Worm (Caenorhabditis elegans): Measurements from ENCODE around the gene K07H8.12.

- TF ChIP-seq tbx-9 (tag; optimal IDR thresholded peaks at IDR 0.05; ENCODE audit: borderline replicate concordance): no peak
- no peak for TF ChIP-seq unc-130 (GFP tag; optimal IDR thresholded peaks at IDR 0.05)
- no peak for TF ChIP-seq lsl-1 (GFP tag; optimal IDR thresholded peaks at IDR 0.05)
- TF ChIP-seq lsy-27 (tag; optimal IDR thresholded peaks at IDR 0.05; ENCODE audit: borderline replicate concordance, insufficient read depth): no peak
- no peak for TF ChIP-seq ceh-79 (tag; optimal IDR thresholded peaks at IDR 0.05)
- no peak for TF ChIP-seq rpc-1 (optimal IDR thresholded peaks at IDR 0.05)
- no peak for TF ChIP-seq rpc-1 (tag; optimal IDR thresholded peaks at IDR 0.05)
- TF ChIP-seq Y67H2A.10 (GFP tag; conservative IDR thresholded peaks at IDR 0.05): no peak
- TF ChIP-seq nfya-2 (GFP tag; IDR thresholded peaks at IDR 0.05): no peak
- no peak for TF ChIP-seq hlh-12 (tag; optimal IDR thresholded peaks at IDR 0.05)
- TF ChIP-seq snpc-4 (GFP tag; optimal IDR thresholded peaks at IDR 0.05): no peak
- no peak for TF ChIP-seq snpc-4 (tag; optimal IDR thresholded peaks at IDR 0.05)
Measured at ce11 chrIV:8283214-8283613, 6.7 kb upstream of the K07H8.12 start.
